Fruit fly (Drosophila melanogaster) whole organism: ENCODE results near the gene meng.

Experiments
- CG8478 ChIP-seq: fragments of >200 bp; optimal IDR thresholded peaks from 2 replicates; lab custom pipeline; 2018; ENCODE audit warnings: inconsistent platforms
- Dll ChIP-seq: fragments of >200 bp; optimal IDR thresholded peaks from 2 replicates; lab custom pipeline; 2017
- EcR ChIP-seq, 2 experiments: fragments of >200 bp; optimal IDR thresholded peaks; 2 replicates each; lab custom pipeline; 2017; ENCODE audit warnings: missing biosample characterization in 2 of 2, missing genetic modification characterization in 2 of 2, missing genetic modification reagents in 2 of 2
- pan ChIP-seq: fragments of >200 bp; optimal IDR thresholded peaks from 2 replicates; lab custom pipeline; 2017
- psq ChIP-seq: fragments of >200 bp; optimal IDR thresholded peaks from 2 replicates; lab custom pipeline; 2017
- usp ChIP-seq: fragments of >200 bp; optimal IDR thresholded peaks from 2 replicates; lab custom pipeline; 2017; ENCODE audit warnings: missing biosample characterization, missing genetic modification characterization, mixed read lengths

Gene meng

dm6 chr2L:6794956-6795522, 52.7 kb downstream of the meng start:
- TF ChIP-seq pan (lab: Kevin White, UChicago) (no peak), Dll (lab: Kevin White, UChicago) (no peak), usp (GFP tag; lab: Kevin White, UChicago) (no peak), CG8478 (no peak), EcR (GFP tag; optimal IDR thresholded peaks at IDR 0.05; lab: Kevin White, UChicago) (no peak), psq (lab: Kevin White, UChicago) (no peak)

- TF ChIP-seq CG8478 (no peak), pan (lab: Kevin White, UChicago) (no peak), Dll (lab: Kevin White, UChicago) (no peak), EcR (GFP tag; optimal IDR thresholded peaks at IDR 0.05; lab: Kevin White, UChicago) (no peak), usp (GFP tag; lab: Kevin White, UChicago) (no peak), psq (lab: Kevin White, UChicago) (no peak)
These were observed 55.1 kb downstream of the meng start for dm6 chr2L:6797408-6797807.

dm6 chr2L:6798762-6799246, 56.5 kb downstream of the meng start, which contains the start of the genes nrv2 and CG43610:
Gene nrv2, minus strand, starts transcription at chr2L:6798862.
Gene CG43610, plus strand, starts transcription at chr2L:6799196.
- no peak for TF ChIP-seq CG8478
- no peak for TF ChIP-seq usp (GFP tag; lab: Kevin White, UChicago)
- no peak for TF ChIP-seq pan (lab: Kevin White, UChicago)
- TF ChIP-seq psq (lab: Kevin White, UChicago), result no peak
- TF ChIP-seq Dll (lab: Kevin White, UChicago), result no peak
- TF ChIP-seq EcR (GFP tag; optimal IDR thresholded peaks at IDR 0.05; lab: Kevin White, UChicago), result no peak

dm6 chr2L:6799551-6799950, 57.2 kb downstream of the meng start:
- TF ChIP-seq pan (lab: Kevin White, UChicago) (no peak), psq (lab: Kevin White, UChicago) (no peak), usp (GFP tag; lab: Kevin White, UChicago) (no peak), EcR (GFP tag; optimal IDR thresholded peaks at IDR 0.05; lab: Kevin White, UChicago) (no peak), Dll (lab: Kevin White, UChicago) (no peak), CG8478 (no peak)

dm6 chr2L:6800794-6801193, 58.5 kb downstream of the meng start, which contains the start of gene CG17376:
Gene CG17376, minus strand, starts transcription at chr2L:6800894.
- TF ChIP-seq CG8478, result no peak
- TF ChIP-seq EcR (GFP tag; optimal IDR thresholded peaks at IDR 0.05; lab: Kevin White, UChicago), result no peak
- TF ChIP-seq Dll (lab: Kevin White, UChicago), result no peak
- TF ChIP-seq psq (lab: Kevin White, UChicago), result no peak
- TF ChIP-seq usp (GFP tag; lab: Kevin White, UChicago), result no peak
- no peak for TF ChIP-seq pan (lab: Kevin White, UChicago)

- no peak for TF ChIP-seq psq (lab: Kevin White, UChicago)
- TF ChIP-seq usp (GFP tag; lab: Kevin White, UChicago), result no peak
- no peak for TF ChIP-seq CG8478
- TF ChIP-seq EcR (GFP tag; optimal IDR thresholded peaks at IDR 0.05; lab: Kevin White, UChicago), result no peak
- TF ChIP-seq Dll (lab: Kevin White, UChicago), result no peak
- no peak for TF ChIP-seq pan (lab: Kevin White, UChicago)
These were observed 60.4 kb downstream of the meng start, which contains the start of the genes CG17377 and Daao2 for dm6 chr2L:6802740-6803139. Gene CG17377, minus strand, starts transcription at chr2L:6802840. Gene Daao2, plus strand, starts transcription at chr2L:6803011.
